Fruit fly (Drosophila melanogaster) S2 (cell line): ENCODE data around the gene Cdc7.

Source experiments
- CG8478 ChIP-seq: fragments of >200 bp; optimal IDR thresholded peaks from 2 replicates; lab custom pipeline; 2018
- CTCF ChIP-seq, 2 experiments: fragments of >200 bp; optimal IDR thresholded peaks; 2 replicates each; lab custom pipeline; 2018

DNA sequence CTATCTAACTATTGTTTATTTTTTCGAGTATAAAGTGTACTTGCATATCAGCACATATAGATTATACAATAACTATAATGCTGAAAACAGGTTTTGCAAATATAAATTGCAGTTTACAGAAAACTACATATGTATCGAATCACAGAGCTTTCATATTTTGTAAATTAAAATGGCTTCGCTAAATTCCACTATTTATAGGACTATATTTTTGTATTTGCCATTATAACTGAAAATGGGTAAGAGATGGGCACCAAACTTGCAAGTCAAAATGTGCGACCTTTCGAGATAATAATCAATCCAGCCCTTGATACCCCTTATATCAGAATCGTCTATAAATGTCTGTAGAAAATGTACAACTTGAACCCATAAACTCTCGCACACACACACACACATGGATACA, 48.9 kb downstream of the Cdc7 start:
- no peak for TF ChIP-seq CTCF (optimal IDR thresholded peaks at IDR 0.05; lab: Kevin White, UChicago)
- no peak for TF ChIP-seq CG8478 (lab: Kevin White, UChicago)
